Fruit fly (Drosophila melanogaster): ENCODE results near the gene Cyp4d2.

Gene Cyp4d2

dm6 chrX:2184563-2184962, 8.8 kb downstream of the Cyp4d2 start, which contains the start of the genes Nmd3 and CG17776 (continued):
- TF ChIP-seq CG7963 (GFP tag; IDR thresholded peaks at IDR 0.05; ENCODE audit: partially characterized antibody) (0 out of 3 replicates have a peak, but pooled peaks have one; percentile 12), hb (GFP tag; IDR thresholded peaks at IDR 0.05; ENCODE audit: partially characterized antibody) (peak; percentile 80), CG6254 (GFP tag; optimal IDR thresholded peaks at IDR 0.05) (peak; percentile 40), ato (GFP tag; IDR thresholded peaks at IDR 0.05; ENCODE audit: partially characterized antibody) (peak; percentile 44; the same call in 1 of the 2 replicates), CG13624 (GFP tag; optimal IDR thresholded peaks at IDR 0.05) (peak; percentile 46), Drgx (GFP tag; IDR thresholded peaks at IDR 0.05) (no peak), CG11560 (tag; IDR thresholded peaks at IDR 0.05) (no peak), twi (tag; optimal IDR thresholded peaks at IDR 0.05) (peak; percentile 3), tna (GFP tag; IDR thresholded peaks at IDR 0.05; ENCODE audit: partially characterized antibody) (peak; percentile 70), CG12659 (GFP tag; optimal IDR thresholded peaks at IDR 0.05) (peak; percentile 33), unc-4 (GFP tag; IDR thresholded peaks at IDR 0.05; ENCODE audit: partially characterized antibody) (peak; percentile 69), row (GFP tag; IDR thresholded peaks at IDR 0.05) (peak; percentile 66), CG1603 (tag; optimal IDR thresholded peaks at IDR 0.05) (peak; percentile 58), Bgb (GFP tag; IDR thresholded peaks at IDR 0.05; ENCODE audit: partially characterized antibody) (peak; percentile 61), Sin3A (optimal IDR thresholded peaks at IDR 0.05) (peak; percentile 60), slp2 (GFP tag; optimal IDR thresholded peaks at IDR 0.05) (no peak), crp (GFP tag; optimal IDR thresholded peaks at IDR 0.05) (peak; percentile 20 to 85), CG3281 (GFP tag; optimal IDR thresholded peaks at IDR 0.05) (no peak), Blimp-1 (GFP tag; optimal IDR thresholded peaks at IDR 0.05) (no peak), pb (GFP tag; optimal IDR thresholded peaks at IDR 0.05) (no peak), E2f2 (GFP tag; IDR thresholded peaks at IDR 0.05) (peak; percentile 46; the same call in 1 of the 2 replicates), nmo (GFP tag; optimal IDR thresholded peaks at IDR 0.05) (peak; percentile 39), lola (GFP tag; optimal IDR thresholded peaks at IDR 0.05) (peak in 1 of 3 experiments; percentile 15), vnd (GFP tag; IDR thresholded peaks at IDR 0.05; ENCODE audit: partially characterized antibody) (peak; percentile 83), dmrt11E (tag; optimal IDR thresholded peaks at IDR 0.05) (no peak), unpg (GFP tag; optimal IDR thresholded peaks at IDR 0.05) (no peak), Med (GFP tag) (peak; percentile 71), CG15514 (GFP tag; optimal IDR thresholded peaks at IDR 0.05) (peak; percentile 64), CG15479 (GFP tag; optimal IDR thresholded peaks at IDR 0.05) (no peak), CHES-1-like (GFP tag; optimal IDR thresholded peaks at IDR 0.05) (peak; percentile 26), HLH4C (GFP tag; IDR thresholded peaks at IDR 0.05; ENCODE audit: partially characterized antibody) (peak; percentile 88), cg (GFP tag; optimal IDR thresholded peaks at IDR 0.05) (peak; percentile 3), hbn (GFP tag; IDR thresholded peaks at IDR 0.05; ENCODE audit: partially characterized antibody) (peak; percentile 63), shn (GFP tag; optimal IDR thresholded peaks at IDR 0.05) (peak; percentile 26), CG14860 (GFP tag; IDR thresholded peaks at IDR 0.05; ENCODE audit: partially characterized antibody) (peak; percentile 78), sna (GFP tag; IDR thresholded peaks at IDR 0.05; ENCODE audit: partially characterized antibody) (peak; percentile 77), bbx (GFP tag; IDR thresholded peaks at IDR 0.05; ENCODE audit: partially characterized antibody) (peak; percentile 37; the same call in 1 of the 2 replicates), cwo (GFP tag; optimal IDR thresholded peaks at IDR 0.05) (peak; percentile 79), bab2 (GFP tag; optimal IDR thresholded peaks at IDR 0.05) (no peak), Dll (GFP tag; IDR thresholded peaks at IDR 0.05; ENCODE audit: partially characterized antibody) (peak; percentile 79), ind (GFP tag; optimal IDR thresholded peaks at IDR 0.05) (no peak), sc (optimal IDR thresholded peaks at IDR 0.05) (no peak), sc (GFP tag; optimal IDR thresholded peaks at IDR 0.05) (no peak), CG13296 (GFP tag; optimal IDR thresholded peaks at IDR 0.05) (no peak), knrl (GFP tag; IDR thresholded peaks at IDR 0.05; ENCODE audit: partially characterized antibody) (peak; percentile 58; the same call in 2 of the 3 replicates), CG10147 (GFP tag; optimal IDR thresholded peaks at IDR 0.05) (no peak), hth (optimal IDR thresholded peaks at IDR 0.05) (no peak), CG6791 (GFP tag; IDR thresholded peaks at IDR 0.05; ENCODE audit: partially characterized antibody) (peak; percentile 60; the same call in 2 of the 3 replicates)

Data from whole organism, embryonic.